Worm (Caenorhabditis elegans) whole organism, dauer: Measurements from ENCODE around the gene nbet-1.
"Not testable (repeated sequence)": the region's sequence is repeated elsewhere in the genome, so short reads cannot be mapped to it uniquely, and the experiment has no call there.

ENCODE experiments used
- unc-62 ChIP-seq: sonication (generic microtip); optimal IDR thresholded peaks from 2 replicates; lab custom pipeline; 2017; ENCODE audit warnings: missing biosample characterization, missing genetic modification reagents, missing genetic modification characterization

Gene nbet-1

ce11 chrIV:5215092-5215491, 5.8 kb downstream of the nbet-1 start, which contains the start of gene Y59E9AL.4:
Gene Y59E9AL.4 (minus strand): TSS chrIV:5215192.
- TF ChIP-seq unc-62 (GFP tag; lab: Kevin White, UChicago): no peak

ce11 chrIV:5216349-5216748, 7.0 kb downstream of the nbet-1 start:
- TF ChIP-seq unc-62 (GFP tag; lab: Kevin White, UChicago): no peak

- not testable (repeated sequence) for TF ChIP-seq unc-62 (GFP tag; lab: Kevin White, UChicago)
These were observed 9.2 kb downstream of the nbet-1 start, which contains the start of gene nsph-4.2 for ce11 chrIV:5218496-5218895. Gene nsph-4.2 (plus strand): TSS chrIV:5218796.

- TF ChIP-seq unc-62 (GFP tag; lab: Kevin White, UChicago): no peak
These were observed 12.4 kb downstream of the nbet-1 start for ce11 chrIV:5221721-5222120.

- TF ChIP-seq unc-62 (GFP tag; lab: Kevin White, UChicago): no peak
These were observed 14.9 kb downstream of the nbet-1 start, which contains the start of gene Y59E9AL.8 for ce11 chrIV:5224238-5224637. Gene Y59E9AL.8 (minus strand): TSS chrIV:5224338.

- TF ChIP-seq unc-62 (GFP tag; lab: Kevin White, UChicago): not testable (repeated sequence)
These were observed 16.0 kb downstream of the nbet-1 start, which contains the start of gene cylc-1 for ce11 chrIV:5225277-5225822. Gene cylc-1 (minus strand): TSS chrIV:5225772.

ce11 chrIV:5226552-5226951, 17.3 kb downstream of the nbet-1 start, which contains the start of gene nsph-4.1:
Gene nsph-4.1 (plus strand): TSS chrIV:5226852.
- TF ChIP-seq unc-62 (GFP tag; lab: Kevin White, UChicago): not testable (repeated sequence)

ce11 chrIV:5228619-5229018, 19.3 kb downstream of the nbet-1 start, which contains the start of gene thn-6:
Gene thn-6 (plus strand): TSS chrIV:5228919.
- TF ChIP-seq unc-62 (GFP tag; lab: Kevin White, UChicago): no peak

ce11 chrIV:5230530-5230929, 21.2 kb downstream of the nbet-1 start, which contains the start of gene thn-5:
Gene thn-5 (plus strand): TSS chrIV:5230830.
- no peak for TF ChIP-seq unc-62 (GFP tag; lab: Kevin White, UChicago)

- TF ChIP-seq unc-62 (GFP tag; lab: Kevin White, UChicago): not testable (repeated sequence)
These were observed 45.4 kb downstream of the nbet-1 start, which contains the start of gene F36H12.10 for ce11 chrIV:5254678-5255077. Gene F36H12.10 (minus strand): TSS chrIV:5254778.

- not testable (repeated sequence) for TF ChIP-seq unc-62 (GFP tag; lab: Kevin White, UChicago)
These were observed 47.4 kb downstream of the nbet-1 start, which contains the start of gene F36H12.9 for ce11 chrIV:5256731-5257130. Gene F36H12.9 (plus strand): TSS chrIV:5257031.

ce11 chrIV:5258385-5258784, 49.1 kb downstream of the nbet-1 start, which contains the start of gene ttbk-2.1:
Gene ttbk-2.1 (plus strand): TSS chrIV:5258685.
- not testable (repeated sequence) for TF ChIP-seq unc-62 (GFP tag; lab: Kevin White, UChicago)

ce11 chrIV:5260289-5260688, 51.0 kb downstream of the nbet-1 start, which contains the start of gene msp-19:
Gene msp-19 (plus strand): TSS chrIV:5260589.
- TF ChIP-seq unc-62 (GFP tag; lab: Kevin White, UChicago): not testable (repeated sequence)
